Worm (Caenorhabditis elegans) whole organism, young adult: Measurements from ENCODE around the gene str-209.

ENCODE experiments used
- Y67H2A.10 ChIP-seq: fragments of 200-800 bp; sonication (Bioruptor generic); conservative IDR thresholded peaks from 2 replicates; pipeline ENCODE4 v1.3.6; 2022; ENCODE audit warnings: missing genetic modification reagents, missing genetic modification characterization, missing compliant biosample characterization
- ama-1 ChIP-seq, 3 experiments: fragments of 150-350 bp in 1 of 3; sonication (generic microtip) in 2 of 3; optimal IDR thresholded peaks; 2 replicates each; lab custom pipeline; 2014 to 2018; ENCODE audit warnings: missing biosample characterization in 2 of 3, missing genetic modification characterization in 2 of 3, missing genetic modification reagents in 2 of 3
- lin-35 ChIP-seq, 3 experiments: fragments of 150-350 bp in 2 of 3; sonication (generic microtip) in 1 of 3; optimal IDR thresholded peaks; 2 replicates each; lab custom pipeline; 2014 to 2018; ENCODE audit warnings: missing biosample characterization in 3 of 3, missing genetic modification characterization in 3 of 3, missing genetic modification reagents in 3 of 3
- pha-4 ChIP-seq: fragments of 150-350 bp; sonication (generic microtip); optimal IDR thresholded peaks from 2 replicates; lab custom pipeline; 2014; ENCODE audit warnings: missing biosample characterization, missing genetic modification reagents, missing genetic modification characterization
- snpc-4 ChIP-seq, 5 experiments: fragments of 150-350 bp in 1 of 5; sonication (generic microtip) in 4 of 5; optimal IDR thresholded peaks; 2 replicates each; lab custom pipeline; 2014 to 2018; ENCODE audit warnings: missing genetic modification characterization in 5 of 5, missing biosample characterization in 3 of 5, antibody characterized with exemption in 2 of 5, mild to moderate bottlenecking in 2 of 5, missing compliant biosample characterization in 2 of 5, missing genotype in 2 of 5, moderate library complexity in 2 of 5, missing genetic modification reagents in 1 of 5

DNA sequence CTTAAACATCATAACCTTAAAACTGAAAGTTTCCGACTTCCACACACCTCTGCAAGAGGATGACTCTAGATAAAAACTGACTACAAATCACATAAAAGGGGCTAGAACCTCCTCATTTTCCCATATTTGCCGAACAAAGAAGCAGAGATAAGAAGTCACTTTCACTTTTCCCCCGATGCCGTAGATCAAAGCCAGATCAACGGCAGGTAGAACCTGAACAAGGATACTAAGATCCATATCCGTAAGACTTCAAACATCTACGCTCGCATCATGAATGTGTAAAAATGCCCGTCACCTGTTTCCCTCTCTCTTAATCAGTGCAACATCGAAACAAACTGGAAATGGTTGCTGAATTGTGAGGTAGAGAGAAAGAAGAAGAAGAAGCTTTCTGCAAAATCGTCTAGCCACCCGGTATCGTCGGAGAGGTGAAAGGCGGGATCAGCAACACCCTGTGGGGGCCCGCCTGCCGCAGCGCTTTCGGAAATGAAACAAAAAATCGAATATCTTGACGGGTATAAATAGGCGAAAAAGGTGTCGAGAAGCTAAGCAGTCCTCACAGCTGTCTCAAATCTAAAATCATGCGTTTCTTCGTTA, 30.0 kb upstream of the str-209 start, which contains the start of gene C02E7.6:
- TF ChIP-seq ama-1 (optimal IDR thresholded peaks at IDR 0.05; lab: Kevin White, UChicago): no peak
- TF ChIP-seq ama-1 (GFP tag; optimal IDR thresholded peaks at IDR 0.05; lab: Kevin White, UChicago): no peak
- TF ChIP-seq lin-35 (GFP tag; optimal IDR thresholded peaks at IDR 0.05; lab: Kevin White, UChicago): no peak
- TF ChIP-seq pha-4 (tag; lab: Kevin White, UChicago): no peak
- TF ChIP-seq snpc-4 (GFP tag; optimal IDR thresholded peaks at IDR 0.05; lab: Kevin White, UChicago): no peak
- no peak for TF ChIP-seq snpc-4 (tag; optimal IDR thresholded peaks at IDR 0.05; lab: Kevin White, UChicago)
- TF ChIP-seq Y67H2A.10 (GFP tag; lab: Robert Waterston, UW): no peak
